Fruit fly (Drosophila melanogaster) whole organism, embryonic: ENCODE results near the gene Herc4.
A peak's percentile ranks its signal among the peaks of the same experiment; 100 is the strongest.

Experiments used
- Antp ChIP-seq: fragments of 200-800 bp; sonication (Bioruptor generic); optimal IDR thresholded peaks from 3 replicates; lab custom pipeline; 2016; ENCODE audit warnings: missing biosample characterization, missing genetic modification characterization
- B-H1 ChIP-seq: fragments of 200-800 bp; sonication (Bioruptor generic); IDR thresholded peaks from 3 replicates; pipeline ENCODE4 v1.3.6; 2022; ENCODE audit warnings: missing biosample characterization, missing genetic modification characterization
- BEAF-32 ChIP-seq: fragments of 200-800 bp; sonication (Bioruptor generic); optimal IDR thresholded peaks from 3 replicates; lab custom pipeline; 2017; ENCODE audit warnings: missing biosample characterization, missing genetic modification characterization, mild to moderate bottlenecking, moderate library complexity, missing genetic modification reagents
- CG10147 ChIP-seq: fragments of 200-800 bp; sonication (Bioruptor generic); optimal IDR thresholded peaks from 2 replicates; lab custom pipeline; 2019; ENCODE audit warnings: missing biosample characterization, mild to moderate bottlenecking, missing genetic modification characterization, moderate library complexity
- CG11456 ChIP-seq: fragments of 200-800 bp; sonication (Bioruptor generic); IDR thresholded peaks from 3 replicates; pipeline ENCODE4 v1.3.6; 2022; ENCODE audit warnings: missing biosample characterization, missing genetic modification characterization
- CG11696 ChIP-seq: fragments of 200-800 bp; sonication (Bioruptor generic); IDR thresholded peaks from 2 replicates; pipeline ENCODE4 v1.3.6; 2022; ENCODE audit warnings: missing biosample characterization, missing genetic modification characterization
- CG14050 ChIP-seq: fragments of 200-800 bp; sonication (Bioruptor generic); IDR thresholded peaks from 3 replicates; pipeline ENCODE4 v1.3.6; 2022; ENCODE audit warnings: missing biosample characterization, missing genetic modification characterization
- CG14441 ChIP-seq: fragments of 200-800 bp; sonication (Bioruptor generic); IDR thresholded peaks from 2 replicates; pipeline ENCODE4 v1.3.6; 2022; ENCODE audit warnings: missing biosample characterization, missing genetic modification characterization
- CG15514 ChIP-seq: fragments of 200-800 bp; sonication (Bioruptor generic); optimal IDR thresholded peaks from 3 replicates; lab custom pipeline; 2017; ENCODE audit warnings: missing biosample characterization, missing genetic modification characterization, mild to moderate bottlenecking, moderate library complexity, missing genetic modification reagents
- CG15601 ChIP-seq: fragments of 200-800 bp; sonication (Bioruptor generic); optimal IDR thresholded peaks from 3 replicates; lab custom pipeline; 2019; ENCODE audit warnings: missing biosample characterization, mild to moderate bottlenecking, missing genetic modification characterization, moderate library complexity
- CG16813 ChIP-seq: fragments of 200-800 bp; sonication (Bioruptor generic); IDR thresholded peaks from 3 replicates; pipeline ENCODE4 v1.3.6; 2022; ENCODE audit warnings: missing biosample characterization, missing genetic modification characterization; ENCODE audit not compliant: partially characterized antibody
- CG16815 ChIP-seq: fragments of 200-800 bp; sonication (Bioruptor generic); optimal IDR thresholded peaks from 3 replicates; lab custom pipeline; 2017; ENCODE audit warnings: missing biosample characterization, mild to moderate bottlenecking, missing genetic modification characterization
- CG18011 ChIP-seq: fragments of 200-800 bp; sonication (Bioruptor generic); optimal IDR thresholded peaks from 2 replicates; lab custom pipeline; 2017; ENCODE audit warnings: missing biosample characterization, missing genetic modification characterization, mild to moderate bottlenecking, moderate library complexity, missing genotype
- CG3407 ChIP-seq: fragments of 200-800 bp; sonication (Bioruptor generic); optimal IDR thresholded peaks from 2 replicates; lab custom pipeline; 2018; ENCODE audit warnings: missing biosample characterization, mild to moderate bottlenecking, missing genetic modification characterization
- CG42726 ChIP-seq: fragments of 200-800 bp; sonication (Bioruptor generic); IDR thresholded peaks from 2 replicates; pipeline ENCODE4 v1.3.6; 2022; ENCODE audit warnings: missing biosample characterization, missing genetic modification characterization; ENCODE audit not compliant: partially characterized antibody
- CG7987 ChIP-seq: fragments of 200-800 bp; sonication (Bioruptor generic); optimal IDR thresholded peaks from 2 replicates; lab custom pipeline; 2018; ENCODE audit warnings: missing biosample characterization, mild to moderate bottlenecking, missing genetic modification characterization, moderate library complexity
- CG8924 ChIP-seq: fragments of 200-800 bp; optimal IDR thresholded peaks from 3 replicates; lab custom pipeline; 2019; ENCODE audit warnings: missing biosample characterization, mild to moderate bottlenecking, missing genetic modification characterization, moderate library complexity
- CG9609 ChIP-seq: fragments of 200-800 bp; sonication (Bioruptor generic); optimal IDR thresholded peaks from 3 replicates; lab custom pipeline; 2016; ENCODE audit warnings: missing biosample characterization, missing genetic modification characterization
- CTCF ChIP-seq: fragments of 200-800 bp; sonication (Bioruptor generic); optimal IDR thresholded peaks from 2 replicates; lab custom pipeline; 2017; ENCODE audit warnings: missing biosample characterization, mild to moderate bottlenecking, missing genetic modification characterization, moderate library complexity
- D19B ChIP-seq: fragments of 200-800 bp; sonication (Bioruptor generic); optimal IDR thresholded peaks from 2 replicates; lab custom pipeline; 2017; ENCODE audit warnings: missing biosample characterization, mild to moderate bottlenecking, missing genetic modification characterization
- Dip2 ChIP-seq: fragments of 200-800 bp; sonication (Bioruptor generic); IDR thresholded peaks from 2 replicates; pipeline ENCODE4 v1.3.6; 2022; ENCODE audit warnings: missing biosample characterization, missing genetic modification characterization
- Drgx ChIP-seq: fragments of 200-800 bp; sonication (Bioruptor generic); IDR thresholded peaks from 2 replicates; pipeline ENCODE4 v1.3.6; 2022; ENCODE audit warnings: missing biosample characterization, missing genetic modification characterization
- Hmx ChIP-seq: fragments of 200-800 bp; sonication (Bioruptor generic); optimal IDR thresholded peaks from 2 replicates; lab custom pipeline; 2016; ENCODE audit warnings: missing biosample characterization, missing genetic modification characterization
- Hr3 ChIP-seq: fragments of 200-800 bp; sonication (Bioruptor generic); optimal IDR thresholded peaks from 3 replicates; lab custom pipeline; 2016; ENCODE audit warnings: missing biosample characterization, missing genetic modification characterization
- Lhr ChIP-seq: fragments of 200-800 bp; sonication (Bioruptor generic); optimal IDR thresholded peaks from 3 replicates; lab custom pipeline; 2017; ENCODE audit warnings: mild to moderate bottlenecking, missing biosample characterization, missing genetic modification reagents, missing genetic modification characterization
- Med ChIP-seq: fragments of 200-800 bp; sonication (Bioruptor generic); peaks from one replicate; lab custom pipeline; 2016; ENCODE audit warnings: missing biosample characterization, missing genetic modification characterization, mild to moderate bottlenecking, inconsistent platforms, moderate library complexity
- Rfx ChIP-seq: fragments of 200-800 bp; sonication (Bioruptor generic); IDR thresholded peaks from 2 replicates; pipeline ENCODE4 v1.3.6; 2022; ENCODE audit warnings: missing biosample characterization, missing genetic modification characterization
- Scr ChIP-seq: fragments of 200-800 bp; sonication (Bioruptor generic); IDR thresholded peaks from 2 replicates; pipeline ENCODE4 v1.3.6; 2022; ENCODE audit warnings: missing biosample characterization, missing genetic modification characterization; ENCODE audit not compliant: partially characterized antibody
- Side ChIP-seq: fragments of 200-800 bp; sonication (Bioruptor generic); optimal IDR thresholded peaks from 2 replicates; lab custom pipeline; 2016; ENCODE audit warnings: missing biosample characterization, missing genetic modification characterization
- Sry-δ ChIP-seq: fragments of 200-800 bp; sonication (Bioruptor generic); optimal IDR thresholded peaks from 2 replicates; lab custom pipeline; 2016; ENCODE audit warnings: missing biosample characterization, missing genetic modification characterization
- Xbp1 ChIP-seq: fragments of 200-800 bp; sonication (Bioruptor generic); optimal IDR thresholded peaks from 3 replicates; lab custom pipeline; 2016; ENCODE audit warnings: missing biosample characterization, mild to moderate bottlenecking, missing genetic modification characterization
- ara ChIP-seq: fragments of 200-800 bp; sonication (Bioruptor generic); IDR thresholded peaks from 2 replicates; pipeline ENCODE4 v1.3.6; 2022; ENCODE audit warnings: missing biosample characterization, missing genetic modification characterization
- ato ChIP-seq: fragments of 200-800 bp; sonication (Bioruptor generic); IDR thresholded peaks from 2 replicates; pipeline ENCODE4 v1.3.6; 2022; ENCODE audit warnings: missing biosample characterization, missing genetic modification characterization; ENCODE audit not compliant: partially characterized antibody
- bbx ChIP-seq: fragments of 200-800 bp; sonication (Bioruptor generic); IDR thresholded peaks from 2 replicates; pipeline ENCODE4 v1.3.6; 2022; ENCODE audit warnings: missing biosample characterization, missing genetic modification characterization; ENCODE audit not compliant: partially characterized antibody
- dimm ChIP-seq: fragments of 200-800 bp; sonication (Bioruptor generic); IDR thresholded peaks from 2 replicates; pipeline ENCODE4 v1.3.6; 2022; ENCODE audit warnings: missing biosample characterization, missing genetic modification characterization
- ftz-f1 ChIP-seq: fragments of 200-800 bp; sonication (Bioruptor generic); optimal IDR thresholded peaks from 2 replicates; lab custom pipeline; 2016; ENCODE audit warnings: missing biosample characterization, missing genetic modification characterization
- gem ChIP-seq: fragments of 200-800 bp; sonication (Bioruptor generic); optimal IDR thresholded peaks from 2 replicates; lab custom pipeline; 2019; ENCODE audit warnings: missing biosample characterization, mild to moderate bottlenecking, missing genetic modification characterization, moderate library complexity
- lab ChIP-seq: fragments of 200-800 bp; sonication (Bioruptor generic); optimal IDR thresholded peaks from 3 replicates; lab custom pipeline; 2017; ENCODE audit warnings: missing biosample characterization, missing genetic modification characterization, mild to moderate bottlenecking, moderate library complexity, missing genetic modification reagents
- lbe ChIP-seq: fragments of 200-800 bp; sonication (Bioruptor generic); optimal IDR thresholded peaks from 2 replicates; lab custom pipeline; 2016; ENCODE audit warnings: missing biosample characterization, mild to moderate bottlenecking, missing genetic modification characterization
- lmd ChIP-seq: fragments of 200-800 bp; sonication (Bioruptor generic); IDR thresholded peaks from 2 replicates; pipeline ENCODE4 v1.3.6; 2022; ENCODE audit warnings: missing biosample characterization, missing genetic modification characterization
- lola ChIP-seq, 3 experiments: fragments of >200 bp in 2 of 3; fragments of 200-800 bp in 1 of 3; sonication (Bioruptor generic) in 1 of 3; optimal IDR thresholded peaks; 2 replicates each; lab custom pipeline; 2017 to 2019; ENCODE audit warnings: missing biosample characterization in 3 of 3, missing genetic modification characterization in 3 of 3, mild to moderate bottlenecking in 1 of 3, moderate library complexity in 1 of 3
- nom ChIP-seq: fragments of 200-800 bp; sonication (Bioruptor generic); optimal IDR thresholded peaks from 2 replicates; lab custom pipeline; 2017; ENCODE audit warnings: missing biosample characterization, missing genetic modification characterization, mild to moderate bottlenecking, moderate library complexity, missing genetic modification reagents
- pita ChIP-seq: fragments of 200-800 bp; sonication (Bioruptor generic); optimal IDR thresholded peaks from 2 replicates; lab custom pipeline; 2017; ENCODE audit warnings: missing biosample characterization, mild to moderate bottlenecking, missing genetic modification characterization
- sim ChIP-seq: fragments of 200-800 bp; sonication (Bioruptor generic); IDR thresholded peaks from 2 replicates; pipeline ENCODE4 v1.3.6; 2022; ENCODE audit warnings: missing biosample characterization, missing genetic modification characterization
- tna ChIP-seq: fragments of 200-800 bp; sonication (Bioruptor generic); IDR thresholded peaks from 2 replicates; pipeline ENCODE4 v1.3.6; 2022; ENCODE audit warnings: missing biosample characterization, missing genetic modification characterization; ENCODE audit not compliant: partially characterized antibody
- twi ChIP-seq: fragments of 200-800 bp; optimal IDR thresholded peaks from 2 replicates; lab custom pipeline; 2019; ENCODE audit warnings: missing biosample characterization, mild to moderate bottlenecking, missing genetic modification characterization, moderate library complexity
- unpg ChIP-seq: fragments of 200-800 bp; sonication (Bioruptor generic); optimal IDR thresholded peaks from 3 replicates; lab custom pipeline; 2018; ENCODE audit warnings: missing biosample characterization, mild to moderate bottlenecking, missing genetic modification characterization, moderate library complexity
- wek ChIP-seq: fragments of 200-800 bp; sonication (Bioruptor generic); optimal IDR thresholded peaks from 3 replicates; lab custom pipeline; 2018; ENCODE audit warnings: missing biosample characterization, mild to moderate bottlenecking, missing genetic modification characterization, moderate library complexity
- wor ChIP-seq: fragments of 200-800 bp; sonication (Bioruptor generic); IDR thresholded peaks from 2 replicates; pipeline ENCODE4 v1.3.6; 2022; ENCODE audit warnings: missing biosample characterization, missing genetic modification characterization

Gene Herc4

dm6 chr3L:1318241-1318640 lies 4.7 kb downstream of the Herc4 start, which contains the start of gene Myo61F (continued):
- TF ChIP-seq CG42726 = no peak
- TF ChIP-seq D19B = no peak
- TF ChIP-seq lmd = no peak
- peak; percentile 67 for TF ChIP-seq Med (GFP tag; lab: Kevin White, UChicago)
- TF ChIP-seq tna (GFP tag; lab: Robert Waterston, UW) = peak; percentile 39; the same call in 1 of the 2 replicates
- TF ChIP-seq twi (tag; lab: Kevin White, UChicago) = no peak
- no peak for TF ChIP-seq gem (tag; lab: Kevin White, UChicago)
- peak; percentile 64; the same call in 1 of the 2 replicates for TF ChIP-seq bbx
- peak; percentile 44; the same call in 1 of the 2 replicates for TF ChIP-seq ato (GFP tag; lab: Robert Waterston, UW)
- TF ChIP-seq CG15514 (GFP tag; lab: Kevin White, UChicago) = peak; percentile 63
- TF ChIP-seq CG3407 (GFP tag; lab: Kevin White, UChicago) = no peak
- TF ChIP-seq CG16813 = no peak; the same call in 2 of the 3 replicates
- TF ChIP-seq lola (GFP tag; optimal IDR thresholded peaks at IDR 0.05; lab: Kevin White, UChicago) = no peak
- peak; percentile 34 for TF ChIP-seq nom (GFP tag; lab: Kevin White, UChicago)
- no peak for TF ChIP-seq wek (GFP tag; lab: Kevin White, UChicago)
- no peak for TF ChIP-seq CG18011 (GFP tag; lab: Kevin White, UChicago)
- TF ChIP-seq B-H1 (GFP tag; lab: Robert Waterston, UW) = no peak
- TF ChIP-seq CG15601 (tag; lab: Kevin White, UChicago) = peak; percentile 54
- no peak for TF ChIP-seq CG8924 (tag; lab: Kevin White, UChicago)

- TF ChIP-seq pita (GFP tag; lab: Kevin White, UChicago) (no peak), Sry-δ (GFP tag; lab: Kevin White, UChicago) (peak; percentile 22), lbe (GFP tag; lab: Kevin White, UChicago) (peak; percentile 97), B-H1 (GFP tag; lab: Robert Waterston, UW) (peak; percentile 73), CG14441 (GFP tag; lab: Robert Waterston, UW) (peak; percentile 80), Antp (GFP tag; lab: Kevin White, UChicago) (peak; percentile 76), sim (GFP tag; lab: Robert Waterston, UW) (peak; percentile 54; the same call in 1 of the 2 replicates), unpg (GFP tag; lab: Kevin White, UChicago) (peak; percentile 81), Side (GFP tag; lab: Kevin White, UChicago) (peak; percentile 68), Drgx (peak; percentile 89), CG7987 (GFP tag; lab: Kevin White, UChicago) (peak; percentile 5), Scr (no peak), Hr3 (GFP tag; lab: Kevin White, UChicago) (peak; percentile 48), CG11696 (GFP tag; lab: Robert Waterston, UW) (no peak), dimm (GFP tag; lab: Robert Waterston, UW) (peak; percentile 74), wor (GFP tag; lab: Robert Waterston, UW) (peak; percentile 81), lab (GFP tag; lab: Kevin White, UChicago) (peak; percentile 78), CG10147 (GFP tag; lab: Kevin White, UChicago) (peak; percentile 44), ara (GFP tag; lab: Robert Waterston, UW) (peak; percentile 88), Rfx (GFP tag; lab: Robert Waterston, UW) (peak; percentile 51), CG11456 (GFP tag; lab: Robert Waterston, UW) (peak; percentile 58; the same call in 1 of the 3 replicates), BEAF-32 (GFP tag; lab: Kevin White, UChicago) (no peak), ftz-f1 (GFP tag; lab: Kevin White, UChicago) (no peak), CG9609 (GFP tag; lab: Kevin White, UChicago) (peak; percentile 64), Dip2 (no peak), CG14050 (GFP tag; lab: Robert Waterston, UW) (peak; percentile 56; the same call in 2 of the 3 replicates), CG16815 (GFP tag; lab: Kevin White, UChicago) (peak; percentile 32), Lhr (GFP tag; lab: Kevin White, UChicago) (peak; percentile 48), Hmx (GFP tag; lab: Kevin White, UChicago) (no peak), Xbp1 (GFP tag; lab: Kevin White, UChicago) (peak; percentile 86), CTCF (GFP tag; lab: Kevin White, UChicago) (peak; percentile 27)
Observed at dm6 chr3L:1319097-1319725, 5.7 kb downstream of the Herc4 start.
